Worm (Caenorhabditis elegans) whole organism, young adult: Measurements from ENCODE around the gene sago-1.

Source experiments
- B0336.3 ChIP-seq: fragments of 200-800 bp; sonication (Bioruptor generic); IDR thresholded peaks from 2 replicates; pipeline ENCODE4 v1.3.6; 2022; ENCODE audit warnings: missing genetic modification characterization, missing compliant biosample characterization
- D2030.7 ChIP-seq: fragments of 200-800 bp; sonication (Bioruptor generic); IDR thresholded peaks from 2 replicates; pipeline ENCODE4 v1.3.6; 2022; ENCODE audit warnings: missing genetic modification reagents, missing genetic modification characterization, missing compliant biosample characterization
- F23B12.7 ChIP-seq: sonication (generic microtip); optimal IDR thresholded peaks from 2 replicates; lab custom pipeline; 2017; ENCODE audit warnings: missing genetic modification characterization, mild to moderate bottlenecking, missing compliant biosample characterization, antibody characterized with exemption, moderate library complexity; ENCODE audit not compliant: insufficient read depth
- F33H1.4 ChIP-seq: fragments of 200-800 bp; sonication (Bioruptor generic); IDR thresholded peaks from 2 replicates; pipeline ENCODE4 v1.3.6; 2022; ENCODE audit warnings: missing genetic modification reagents, missing genetic modification characterization, missing compliant biosample characterization
- F39B2.1 ChIP-seq: fragments of 200-800 bp; sonication (Bioruptor generic); IDR thresholded peaks from 2 replicates; pipeline ENCODE4 v1.3.6; 2022; ENCODE audit warnings: missing genetic modification reagents, missing genetic modification characterization, missing compliant biosample characterization
- Y53F4B.3 ChIP-seq: fragments of 200-800 bp; sonication (Bioruptor generic); IDR thresholded peaks from 2 replicates; pipeline ENCODE4 v1.3.6; 2022; ENCODE audit warnings: missing genetic modification reagents, missing genetic modification characterization, missing compliant biosample characterization
- akir-1 ChIP-seq: fragments of 200-800 bp; sonication (Bioruptor generic); optimal IDR thresholded peaks from 2 replicates; lab custom pipeline; 2018; ENCODE audit warnings: mild to moderate bottlenecking, missing genetic modification characterization, moderate library complexity, missing compliant biosample characterization
- ama-1 ChIP-seq, 3 experiments: fragments of 150-350 bp in 1 of 3; sonication (generic microtip) in 2 of 3; optimal IDR thresholded peaks; 2 replicates each; lab custom pipeline; 2014 to 2018; ENCODE audit warnings: missing biosample characterization in 2 of 3, missing genetic modification characterization in 2 of 3, missing genetic modification reagents in 2 of 3
- aptf-3 ChIP-seq: fragments of 200-800 bp; sonication (Bioruptor generic); IDR thresholded peaks from 2 replicates; pipeline ENCODE4 v1.3.6; 2022; ENCODE audit warnings: missing genetic modification characterization, missing compliant biosample characterization
- attf-3 ChIP-seq: fragments of 200-800 bp; sonication (Bioruptor generic); conservative IDR thresholded peaks from 2 replicates; pipeline ENCODE4 v1.3.6; 2022; ENCODE audit warnings: missing genetic modification reagents, missing genetic modification characterization, missing compliant biosample characterization
- ceh-40 ChIP-seq: fragments of 200-800 bp; sonication (Bioruptor generic); IDR thresholded peaks from 2 replicates; pipeline ENCODE4 v1.3.6; 2022; ENCODE audit warnings: missing genetic modification characterization, missing compliant biosample characterization
- die-1 ChIP-seq: sonication (generic microtip); optimal IDR thresholded peaks from 2 replicates; lab custom pipeline; 2016; ENCODE audit warnings: missing genotype, mild to moderate bottlenecking, missing genetic modification characterization, missing compliant biosample characterization
- dox-1 ChIP-seq: fragments of 200-800 bp; sonication (Bioruptor generic); IDR thresholded peaks from 2 replicates; pipeline ENCODE4 v1.3.6; 2022; ENCODE audit warnings: missing genetic modification reagents, missing genetic modification characterization, missing compliant biosample characterization
- dpl-1 ChIP-seq: fragments of 150-350 bp; optimal IDR thresholded peaks from 2 replicates; lab custom pipeline; 2014; ENCODE audit warnings: missing biosample characterization, missing genetic modification reagents, missing genetic modification characterization
- gei-17 ChIP-seq: fragments of 200-800 bp; sonication (Bioruptor generic); optimal IDR thresholded peaks from 2 replicates; lab custom pipeline; 2018; ENCODE audit warnings: mild to moderate bottlenecking, missing genetic modification characterization, missing compliant biosample characterization
- hmg-1.2 ChIP-seq: fragments of 200-800 bp; sonication (Bioruptor generic); IDR thresholded peaks from 2 replicates; pipeline ENCODE4 v1.3.6; 2022; ENCODE audit warnings: missing genetic modification reagents, missing genetic modification characterization, missing compliant biosample characterization
- lag-1 ChIP-seq: fragments of 200-800 bp; sonication (Bioruptor generic); IDR thresholded peaks from 2 replicates; pipeline ENCODE4 v1.3.6; 2022; ENCODE audit warnings: missing genetic modification reagents, missing genetic modification characterization, missing compliant biosample characterization
- lin-54 ChIP-seq: fragments of 200-800 bp; sonication (Bioruptor generic); optimal IDR thresholded peaks from 2 replicates; lab custom pipeline; 2018; ENCODE audit warnings: mild to moderate bottlenecking, missing genetic modification characterization, missing compliant biosample characterization
- lsy-27 ChIP-seq: sonication (generic microtip); optimal IDR thresholded peaks from 2 replicates; lab custom pipeline; 2017; ENCODE audit warnings: missing genetic modification characterization, mild to moderate bottlenecking, missing compliant biosample characterization, antibody characterized with exemption, missing genotype, borderline replicate concordance; ENCODE audit not compliant: insufficient read depth
- madf-3 ChIP-seq: fragments of 200-800 bp; sonication (Bioruptor generic); IDR thresholded peaks from 2 replicates; pipeline ENCODE4 v1.3.6; 2022; ENCODE audit warnings: missing genetic modification reagents, missing genetic modification characterization, missing compliant biosample characterization
- madf-6 ChIP-seq: fragments of 200-800 bp; sonication (Bioruptor generic); IDR thresholded peaks from 2 replicates; pipeline ENCODE4 v1.3.6; 2022; ENCODE audit warnings: missing genetic modification reagents, missing genetic modification characterization, missing compliant biosample characterization
- madf-8 ChIP-seq: fragments of 200-800 bp; sonication (Bioruptor generic); conservative IDR thresholded peaks from 2 replicates; pipeline ENCODE4 v1.3.6; 2022; ENCODE audit warnings: missing genetic modification reagents, missing genetic modification characterization, missing compliant biosample characterization
- mcd-1 ChIP-seq: fragments of 200-800 bp; sonication (Bioruptor generic); IDR thresholded peaks from 2 replicates; pipeline ENCODE4 v1.3.6; 2022; ENCODE audit warnings: missing genetic modification reagents, missing genetic modification characterization, missing compliant biosample characterization
- mxl-1 ChIP-seq: sonication (generic microtip); optimal IDR thresholded peaks from 2 replicates; lab custom pipeline; 2016; ENCODE audit warnings: missing genetic modification characterization, missing compliant biosample characterization
- nhr-120 ChIP-seq: fragments of 200-800 bp; sonication (Bioruptor generic); IDR thresholded peaks from 2 replicates; pipeline ENCODE4 v1.3.6; 2022; ENCODE audit warnings: missing genetic modification characterization, missing compliant biosample characterization
- nhr-179 ChIP-seq: sonication (generic microtip); optimal IDR thresholded peaks from 2 replicates; lab custom pipeline; 2016; ENCODE audit warnings: mild to moderate bottlenecking, missing genetic modification characterization, missing compliant biosample characterization
- nhr-80 ChIP-seq: sonication (generic microtip); optimal IDR thresholded peaks from 2 replicates; lab custom pipeline; 2016; ENCODE audit warnings: missing genetic modification characterization, missing compliant biosample characterization
- sdz-38 ChIP-seq: sonication (generic microtip); optimal IDR thresholded peaks from 2 replicates; lab custom pipeline; 2016; ENCODE audit warnings: missing genotype, missing genetic modification characterization, missing compliant biosample characterization
- snpc-1.3 ChIP-seq: sonication (generic microtip); optimal IDR thresholded peaks from 2 replicates; lab custom pipeline; 2017; ENCODE audit warnings: missing genetic modification characterization, mild to moderate bottlenecking, missing compliant biosample characterization, antibody characterized with exemption, moderate library complexity, missing genotype, missing genetic modification reagents; ENCODE audit not compliant: insufficient read depth
- tbx-9 ChIP-seq: sonication (generic microtip); optimal IDR thresholded peaks from 2 replicates; lab custom pipeline; 2016; ENCODE audit warnings: borderline replicate concordance, missing genetic modification characterization, inconsistent platforms, missing compliant biosample characterization
- ztf-28 ChIP-seq: fragments of 200-800 bp; sonication (Bioruptor generic); IDR thresholded peaks from 2 replicates; pipeline ENCODE4 v1.3.6; 2022; ENCODE audit warnings: missing genetic modification reagents, missing genetic modification characterization, missing compliant biosample characterization

The sago-1 gene

DNA sequence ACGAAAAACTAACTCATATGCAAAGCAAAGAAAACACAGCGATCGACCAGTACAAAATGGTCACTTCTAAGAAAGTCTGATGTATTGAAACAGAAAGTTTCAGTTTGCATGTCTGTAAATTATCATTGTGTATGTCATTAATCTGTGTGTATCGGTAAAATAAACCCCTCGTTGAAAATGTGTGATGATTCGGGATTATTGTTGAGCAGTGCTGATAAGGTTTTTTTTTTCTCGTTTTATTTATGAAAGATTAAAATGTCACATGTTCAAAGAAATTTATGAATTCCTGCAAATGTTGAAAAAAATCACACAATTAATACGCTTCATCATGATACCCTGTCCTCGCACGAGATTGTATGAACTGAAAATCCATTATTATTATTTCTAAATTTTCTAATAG, 23.5 kb upstream of the sago-1 start:
- no peak for TF ChIP-seq akir-1
- peak; percentile 34 for TF ChIP-seq nhr-80

DNA sequence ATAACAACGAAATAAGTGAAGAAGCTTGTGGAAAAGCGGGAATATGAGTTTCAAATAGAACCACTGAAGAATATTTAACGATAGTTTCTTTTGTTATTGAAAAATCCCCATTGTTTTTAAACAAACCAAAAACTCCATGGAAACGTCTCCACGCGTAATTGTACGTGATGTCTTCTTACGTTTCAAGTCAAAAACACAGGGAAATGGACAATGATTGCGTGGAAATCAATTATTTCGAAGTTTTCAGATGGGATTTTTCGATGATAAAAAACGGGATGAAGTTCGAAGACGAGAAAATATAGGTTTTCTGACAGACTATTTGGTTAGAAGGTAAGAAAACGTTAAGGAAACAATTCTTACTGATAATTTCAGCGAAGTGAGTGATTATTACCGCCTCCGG, 22.4 kb upstream of the sago-1 start, which contains the start of the genes K12B6.4 and spe-49:
TSS of gene K12B6.4 (minus strand) at position 101 of the 400 bp plus-strand sequence.
TSS of gene spe-49 (plus strand) at position 185 of the 400 bp plus-strand sequence.
- TF ChIP-seq nhr-120 (no peak), mxl-1 (tag; lab: Kevin White, UChicago) (no peak), Y53F4B.3 (GFP tag; lab: Robert Waterston, UW) (no peak), snpc-1.3 (tag; lab: Kevin White, UChicago) (no peak), lsy-27 (tag; lab: Kevin White, UChicago) (no peak), ama-1 (optimal IDR thresholded peaks at IDR 0.05; lab: Kevin White, UChicago) (no peak), ama-1 (GFP tag; optimal IDR thresholded peaks at IDR 0.05; lab: Kevin White, UChicago) (no peak), gei-17 (GFP tag; lab: Kevin White, UChicago) (no peak), sdz-38 (tag; lab: Kevin White, UChicago) (no peak), hmg-1.2 (no peak), lin-54 (GFP tag; lab: Kevin White, UChicago) (no peak), ceh-40 (GFP tag; lab: Robert Waterston, UW) (no peak)

ce11 chrV:6286343-6286742, 17.2 kb upstream of the sago-1 start, which contains the start of gene srn-1:
Gene srn-1 (minus strand): TSS chrV:6286443.
- no peak for TF ChIP-seq tbx-9 (tag; lab: Kevin White, UChicago)
- no peak for TF ChIP-seq B0336.3
- TF ChIP-seq F23B12.7, result no peak
- TF ChIP-seq ceh-40 (GFP tag; lab: Robert Waterston, UW), result no peak
- no peak for TF ChIP-seq die-1 (tag; lab: Kevin White, UChicago)
- no peak for TF ChIP-seq F39B2.1 (GFP tag; lab: Robert Waterston, UW)
- TF ChIP-seq gei-17 (GFP tag; lab: Kevin White, UChicago), result no peak
- no peak for TF ChIP-seq lag-1 (GFP tag; lab: Robert Waterston, UW)
- TF ChIP-seq mcd-1 (GFP tag; lab: Robert Waterston, UW), result no peak
- no peak for TF ChIP-seq dox-1 (GFP tag; lab: Robert Waterston, UW)
- TF ChIP-seq nhr-179 (tag; lab: Kevin White, UChicago), result no peak
- no peak for TF ChIP-seq madf-3 (GFP tag; lab: Robert Waterston, UW)

DNA sequence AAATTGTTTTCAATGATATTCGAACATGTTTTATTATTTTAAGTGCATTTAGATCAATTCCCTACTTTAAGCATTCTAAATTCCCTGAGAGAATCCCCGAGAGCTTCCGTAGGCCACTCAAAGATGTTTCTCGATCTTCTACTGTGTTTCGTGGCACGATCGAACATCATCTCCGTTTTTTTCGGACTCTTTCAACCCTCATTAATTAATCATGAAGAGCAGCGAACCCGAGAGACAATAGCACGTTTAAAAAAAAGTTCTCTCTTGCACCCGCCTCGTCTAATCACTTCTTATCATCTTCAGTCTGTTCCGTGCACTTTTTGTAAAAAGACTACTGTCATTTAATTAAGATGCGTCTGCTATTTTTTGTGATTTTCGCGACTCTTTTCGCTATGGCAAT, 15.0 kb upstream of the sago-1 start, which contains the start of gene K12B6.11:
TSS of gene K12B6.11 (plus strand) at position 301 of the 400 bp plus-strand sequence.
- no peak for TF ChIP-seq attf-3 (GFP tag; lab: Robert Waterston, UW)
- TF ChIP-seq ztf-28 (GFP tag; lab: Robert Waterston, UW), result no peak
- peak; percentile 33 for TF ChIP-seq nhr-80

DNA sequence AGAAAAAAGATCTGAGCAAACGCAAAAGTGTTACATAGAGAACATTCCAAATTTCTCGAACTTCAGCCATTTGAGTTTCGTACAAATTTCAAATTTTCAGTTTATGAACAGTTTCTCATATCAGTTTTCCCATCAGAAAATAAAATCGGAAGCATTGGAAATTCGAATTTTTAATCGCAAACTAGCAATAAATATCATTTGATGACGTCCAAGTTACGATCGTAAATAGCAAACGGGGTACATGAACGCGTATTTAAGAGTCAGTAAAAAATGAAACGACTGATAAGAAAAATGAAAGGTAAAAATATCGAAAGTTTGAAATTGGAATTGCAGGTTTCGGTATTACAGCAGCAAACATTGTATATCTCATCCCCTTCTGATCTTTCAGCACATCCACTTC, 12.3 kb upstream of the sago-1 start:
- TF ChIP-seq akir-1 (no peak), nhr-80 (peak; percentile 22)

ce11 chrV:6292401-6292800, 11.2 kb upstream of the sago-1 start, which contains the start of gene K12B6.9:
Gene K12B6.9 (minus strand): TSS chrV:6292666.
- TF ChIP-seq dpl-1 (GFP tag; lab: Kevin White, UChicago) (no peak), nhr-80 (peak; percentile 82)
- TF ChIP-seq, all 124 proteins: peak for 1

ce11 chrV:6296536-6296935, 7.0 kb upstream of the sago-1 start:
- TF ChIP-seq madf-6 (peak; percentile 17; the same call in 1 of the 2 replicates), D2030.7 (GFP tag; lab: Robert Waterston, UW) (peak; percentile 30; the same call in 1 of the 2 replicates), F33H1.4 (GFP tag; lab: Robert Waterston, UW) (0 out of 2 replicates have a peak, but pooled peaks have one; percentile 10), aptf-3 (GFP tag; lab: Robert Waterston, UW) (peak; percentile 40; the same call in 1 of the 2 replicates), madf-8 (GFP tag; lab: Robert Waterston, UW) (peak; percentile 50; the same call in 1 of the 2 replicates)
